Worm (Caenorhabditis elegans): ENCODE measurements around the gene Y53C12A.3.
"Not testable (repeated sequence)": the region's sequence is repeated elsewhere in the genome, so short reads cannot be mapped to it uniquely, and the experiment has no call there.

The Y53C12A.3 gene

DNA sequence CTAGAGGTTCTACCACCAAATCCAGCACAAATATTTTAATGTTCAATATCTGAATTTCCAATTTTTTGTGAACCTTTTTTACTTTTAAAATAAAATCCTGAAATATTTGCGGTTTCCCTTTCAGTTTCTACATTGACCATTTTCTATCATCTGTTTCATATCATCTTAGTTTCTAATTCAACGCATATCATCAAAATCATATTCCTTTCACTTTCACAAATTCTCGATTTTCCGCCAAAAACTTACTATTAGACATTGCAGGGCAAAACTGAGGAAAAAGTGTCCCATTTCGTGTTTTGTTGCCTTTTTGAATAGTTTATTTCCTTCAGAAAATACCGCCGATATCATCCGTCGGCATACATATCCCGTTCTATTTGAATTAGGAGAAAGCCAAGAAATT, 19.0 kb upstream of the Y53C12A.3 start:
- no peak for TF ChIP-seq nhr-12 (tag; optimal IDR thresholded peaks at IDR 0.05)
- no peak for TF ChIP-seq ZK546.5 (tag; optimal IDR thresholded peaks at IDR 0.05)
- TF ChIP-seq nhr-76 (tag; optimal IDR thresholded peaks at IDR 0.05) = peak; percentile 91

DNA sequence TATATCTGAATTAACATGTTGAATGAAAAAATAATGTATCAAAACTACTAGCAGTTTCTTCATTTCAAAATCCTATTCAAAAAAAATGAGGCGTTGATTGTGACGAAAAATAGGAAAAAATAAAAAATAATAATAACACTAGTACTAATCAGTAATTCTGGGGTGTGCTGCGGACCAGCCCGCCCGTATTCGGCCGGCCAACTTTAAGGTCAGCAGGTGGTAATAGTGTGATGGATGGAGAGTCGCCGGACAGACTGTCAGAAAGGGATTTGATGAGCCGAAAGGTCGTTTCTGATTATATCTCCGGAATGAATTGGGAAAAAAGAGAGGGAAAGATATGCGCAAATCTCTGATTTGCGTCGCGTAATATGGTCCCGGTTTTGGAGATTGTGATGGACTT, 18.4 kb upstream of the Y53C12A.3 start, which contains the start of gene cutl-2:
cutl-2 (minus strand) TSS at position 210 of the 400 bp plus-strand sequence.
- no peak for TF ChIP-seq ama-1 (optimal IDR thresholded peaks at IDR 0.05)

DNA sequence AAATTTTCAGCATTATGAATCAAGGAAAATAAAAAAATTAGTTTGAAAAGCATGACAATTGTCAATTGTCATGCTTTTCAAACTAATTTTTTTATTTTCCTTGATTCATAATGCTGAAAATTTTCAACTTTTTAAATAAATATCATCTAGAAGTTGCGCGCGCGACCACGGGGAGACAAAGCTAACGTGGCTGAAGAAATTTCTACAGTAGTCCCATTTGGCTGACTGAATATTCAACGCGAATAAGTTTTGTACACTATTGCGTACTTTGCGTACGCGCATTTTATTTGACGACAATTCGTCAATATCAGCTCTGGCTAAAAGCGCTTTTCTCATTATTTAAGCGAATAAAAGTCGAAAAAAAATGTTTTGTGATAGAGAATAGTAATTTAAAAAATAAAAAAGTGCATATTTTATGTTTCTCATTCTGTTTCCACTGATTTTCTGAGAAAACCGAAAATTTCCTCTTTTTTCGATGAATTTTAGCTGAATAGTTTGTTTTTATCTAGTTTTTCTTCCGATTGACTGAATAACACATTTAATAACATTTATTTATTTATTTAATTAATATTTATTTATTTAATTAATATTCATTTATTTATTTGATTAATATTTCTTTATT, 12.7 kb upstream of the Y53C12A.3 start, which contains the start of gene Y53C12A.11:
Y53C12A.11 (minus strand) TSS at position 68 of the 622 bp plus-strand sequence.
- not testable (repeated sequence) for TF ChIP-seq egl-5, zag-1, nhr-76 (tag; optimal IDR thresholded peaks at IDR 0.05)

DNA sequence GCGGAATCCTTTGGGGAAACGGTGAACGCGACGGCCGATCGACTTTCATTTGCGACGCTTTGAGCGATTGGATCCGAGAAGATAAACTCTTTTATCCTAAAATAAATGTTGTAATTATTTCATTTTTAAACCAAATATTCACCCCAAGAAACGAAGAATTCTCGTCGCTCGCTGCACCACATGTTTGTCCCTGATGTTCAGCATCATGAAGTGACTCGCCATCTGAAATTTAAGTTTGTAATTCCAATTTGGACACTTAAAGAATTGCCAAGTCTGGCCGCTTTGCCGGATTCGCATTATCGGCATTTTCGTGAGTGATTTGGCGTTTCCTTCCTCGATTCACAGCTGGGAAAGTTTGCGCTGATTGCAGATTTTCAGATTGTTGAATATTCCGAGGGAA, 11.9 kb upstream of the Y53C12A.3 start, which contains the start of gene Y53C12A.6:
Y53C12A.6 (minus strand) TSS at position 101 of the 400 bp plus-strand sequence.
- no peak for TF ChIP-seq zag-1 (tag; optimal IDR thresholded peaks at IDR 0.05)
- no peak for TF ChIP-seq jun-1 (tag; optimal IDR thresholded peaks at IDR 0.05)
- no peak for TF ChIP-seq ceh-9 (tag; optimal IDR thresholded peaks at IDR 0.05)
- TF ChIP-seq nhr-43 (tag; optimal IDR thresholded peaks at IDR 0.05; ENCODE audit: poor library complexity, severe bottlenecking) = no peak
- no peak for TF ChIP-seq R02D3.7 (tag; optimal IDR thresholded peaks at IDR 0.05)
- no peak for TF ChIP-seq lsy-12 (tag; optimal IDR thresholded peaks at IDR 0.05)

DNA sequence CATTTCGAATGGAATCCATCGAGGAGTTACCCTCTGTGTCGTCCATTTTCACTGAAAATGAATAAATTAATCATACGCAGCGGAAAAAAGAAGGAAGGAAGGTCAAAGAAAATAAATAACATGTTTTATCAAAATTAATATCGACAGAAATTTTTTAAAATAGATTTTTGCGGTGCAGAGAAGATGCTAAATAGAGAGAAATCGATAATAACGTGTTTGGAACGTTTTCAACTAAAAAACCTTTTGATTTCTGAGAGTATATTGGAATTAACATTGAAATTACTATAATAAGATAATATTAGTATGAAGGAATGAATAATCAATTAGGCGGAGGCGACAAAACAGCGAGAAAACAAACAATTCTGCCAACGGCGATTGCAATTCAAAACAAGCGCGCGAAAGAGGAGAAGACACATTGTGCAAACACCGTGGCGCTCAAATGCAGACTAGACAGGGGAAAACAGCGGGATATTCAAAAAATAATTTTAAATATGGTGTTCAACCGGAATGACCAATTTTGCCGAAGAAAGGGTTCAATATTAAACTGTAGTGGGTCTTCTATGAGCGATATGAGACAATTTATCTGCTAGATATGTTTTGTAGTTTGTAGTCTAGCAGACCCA, 10.5 kb upstream of the Y53C12A.3 start, which contains the start of gene wee-1.3:
wee-1.3 (minus strand) TSS at position 51 of the 623 bp plus-strand sequence.
- no peak for TF ChIP-seq unc-39 (tag; optimal IDR thresholded peaks at IDR 0.05)
- TF ChIP-seq R02D3.7 (tag; optimal IDR thresholded peaks at IDR 0.05) = peak; percentile 65
- TF ChIP-seq nhr-23 (tag; optimal IDR thresholded peaks at IDR 0.05) = peak; percentile 87
- peak; percentile 40 for TF ChIP-seq skn-1 (tag; optimal IDR thresholded peaks at IDR 0.05)
- TF ChIP-seq ama-1 (optimal IDR thresholded peaks at IDR 0.05) = peak; percentile 13
- TF ChIP-seq nhr-76 (tag; optimal IDR thresholded peaks at IDR 0.05) = no peak
- TF ChIP-seq nfya-1 (tag; optimal IDR thresholded peaks at IDR 0.05; ENCODE audit: insufficient read depth) = peak; percentile 86
- TF ChIP-seq nhr-28 (tag; optimal IDR thresholded peaks at IDR 0.05) = no peak
- no peak for TF ChIP-seq nhr-43 (tag; optimal IDR thresholded peaks at IDR 0.05; ENCODE audit: poor library complexity, severe bottlenecking)
- no peak for TF ChIP-seq zag-1 (tag; optimal IDR thresholded peaks at IDR 0.05)
- peak; percentile 43 for TF ChIP-seq hmg-11 (tag; optimal IDR thresholded peaks at IDR 0.05)
- no peak for TF ChIP-seq fkh-2 (tag; optimal IDR thresholded peaks at IDR 0.05)
- no peak for TF ChIP-seq nhr-77 (tag; optimal IDR thresholded peaks at IDR 0.05)
- TF ChIP-seq nhr-67 (tag; optimal IDR thresholded peaks at IDR 0.05) = no peak
- no peak for TF ChIP-seq tbx-2 (tag; optimal IDR thresholded peaks at IDR 0.05)
- no peak for TF ChIP-seq ceh-16 (tag; optimal IDR thresholded peaks at IDR 0.05)
- peak; percentile 52 for TF ChIP-seq elt-2 (tag; optimal IDR thresholded peaks at IDR 0.05)
- TF ChIP-seq nhr-25 (tag; optimal IDR thresholded peaks at IDR 0.05) = peak; percentile 72
- TF ChIP-seq jun-1 (tag; optimal IDR thresholded peaks at IDR 0.05) = peak; percentile 46
- TF ChIP-seq lin-15B (tag; optimal IDR thresholded peaks at IDR 0.05) = peak; percentile 72
- TF ChIP-seq elt-1 (tag; optimal IDR thresholded peaks at IDR 0.05) = peak; percentile 29
- TF ChIP-seq ceh-9 (tag; optimal IDR thresholded peaks at IDR 0.05) = no peak
- peak; percentile 76 for TF ChIP-seq nhr-11 (tag; optimal IDR thresholded peaks at IDR 0.05)
- peak; percentile 83 for TF ChIP-seq egl-5 (tag; optimal IDR thresholded peaks at IDR 0.05)
- TF ChIP-seq ztf-11 (tag; optimal IDR thresholded peaks at IDR 0.05) = no peak
- TF ChIP-seq ztf-4 (tag; optimal IDR thresholded peaks at IDR 0.05) = no peak
- TF ChIP-seq fkh-10 (GFP tag; optimal IDR thresholded peaks at IDR 0.05) = no peak
- TF ChIP-seq pha-4 (tag; optimal IDR thresholded peaks at IDR 0.05) = peak; percentile 91
- TF ChIP-seq mml-1 (tag; optimal IDR thresholded peaks at IDR 0.05) = no peak
- peak; percentile 26 for TF ChIP-seq snpc-4 (tag; optimal IDR thresholded peaks at IDR 0.05)
- no peak for TF ChIP-seq elt-3 (tag; optimal IDR thresholded peaks at IDR 0.05)
- peak; percentile 57 for TF ChIP-seq pqm-1 (tag; optimal IDR thresholded peaks at IDR 0.05)
- no peak for TF ChIP-seq lsy-12 (tag; optimal IDR thresholded peaks at IDR 0.05)
- peak; percentile 52 for TF ChIP-seq lin-39 (tag; optimal IDR thresholded peaks at IDR 0.05)
- TF ChIP-seq nhr-237 (tag; optimal IDR thresholded peaks at IDR 0.05) = no peak
- no peak for TF ChIP-seq sea-2 (GFP tag; optimal IDR thresholded peaks at IDR 0.05)
- no peak for TF ChIP-seq egl-27 (tag; optimal IDR thresholded peaks at IDR 0.05)
- no peak for TF ChIP-seq daf-12 (tag; optimal IDR thresholded peaks at IDR 0.05)
- no peak for TF ChIP-seq fos-1 (tag; optimal IDR thresholded peaks at IDR 0.05)
- TF ChIP-seq eor-1 (tag; optimal IDR thresholded peaks at IDR 0.05) = no peak

All from whole organism, L3 larva.